Worm (Caenorhabditis elegans): Measurements from ENCODE around the gene fbxb-78.
"Not testable (repeated sequence)": the region's sequence is repeated elsewhere in the genome, so short reads cannot be mapped to it uniquely, and the experiment has no call there.

DNA sequence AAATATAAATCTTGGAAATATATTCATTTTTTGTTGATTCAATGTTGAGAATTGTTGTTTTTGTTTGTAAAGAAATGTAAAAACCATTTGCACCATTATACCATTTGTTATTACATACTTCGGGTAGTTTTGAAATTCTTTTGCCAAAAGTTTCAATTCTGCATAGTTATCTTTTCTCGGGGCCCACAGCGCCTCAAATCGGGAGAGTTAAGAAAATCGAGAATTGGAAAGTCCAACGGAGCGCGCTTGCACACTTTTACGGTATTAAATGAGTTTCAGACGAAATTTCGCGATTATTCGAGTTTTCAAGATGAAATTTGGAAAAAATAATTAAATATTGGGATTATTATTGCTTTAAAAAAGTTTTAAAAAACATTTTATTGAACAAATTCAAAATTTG is 16.1 kb upstream of the fbxb-78 start:
- not testable (repeated sequence) for TF ChIP-seq hmg-20 (GFP tag; IDR thresholded peaks at IDR 0.05); ets-4 (GFP tag; optimal IDR thresholded peaks at IDR 0.05); F49E8.2 (tag; optimal IDR thresholded peaks at IDR 0.05; ENCODE audit: insufficient read depth); K11D2.4 (GFP tag; IDR thresholded peaks at IDR 0.05); cebp-2 (GFP tag; IDR thresholded peaks at IDR 0.05); lin-40 (tag; optimal IDR thresholded peaks at IDR 0.05); lir-1 (GFP tag; conservative IDR thresholded peaks at IDR 0.05); gei-17 (GFP tag; optimal IDR thresholded peaks at IDR 0.05); dox-1 (GFP tag; IDR thresholded peaks at IDR 0.05); egl-18 (GFP tag; IDR thresholded peaks at IDR 0.05)

Data from whole organism, young adult.